Fruit fly (Drosophila melanogaster) ovary, adult (tissue): ENCODE data around the gene Inx5.

ENCODE experiments used
- CG17801 ChIP-seq: fragments of 200-800 bp; optimal IDR thresholded peaks from 2 replicates; lab custom pipeline; 2019; ENCODE audit warnings: missing biosample characterization, mild to moderate bottlenecking, missing genetic modification characterization, moderate library complexity; ENCODE audit not compliant: partially characterized antibody

Gene Inx5

DNA sequence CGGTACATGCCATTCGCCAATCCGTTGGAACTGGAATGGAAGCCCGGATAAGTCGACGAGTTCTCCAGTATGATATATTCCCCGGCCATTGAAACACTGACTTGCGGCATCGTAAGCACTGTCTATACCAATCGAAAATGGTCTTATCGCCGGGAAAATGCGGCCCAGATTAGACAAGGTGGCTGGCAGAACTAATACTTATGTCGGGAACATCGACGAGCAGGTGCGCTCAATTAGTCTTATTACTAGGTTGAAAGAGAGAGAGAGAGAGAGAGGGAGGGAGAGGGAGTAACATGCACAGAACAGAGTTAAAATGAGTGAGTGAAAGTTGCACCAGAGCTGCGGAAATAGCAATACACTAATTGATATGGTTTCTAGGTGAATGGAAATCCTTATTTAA is 43.5 kb downstream of the Inx5 start, which contains the start of gene tgy:
tgy (minus strand) TSS at position 101 of the 400 bp plus-strand sequence.
- no peak for TF ChIP-seq CG17801 (GFP tag; lab: Kevin White, UChicago)

DNA sequence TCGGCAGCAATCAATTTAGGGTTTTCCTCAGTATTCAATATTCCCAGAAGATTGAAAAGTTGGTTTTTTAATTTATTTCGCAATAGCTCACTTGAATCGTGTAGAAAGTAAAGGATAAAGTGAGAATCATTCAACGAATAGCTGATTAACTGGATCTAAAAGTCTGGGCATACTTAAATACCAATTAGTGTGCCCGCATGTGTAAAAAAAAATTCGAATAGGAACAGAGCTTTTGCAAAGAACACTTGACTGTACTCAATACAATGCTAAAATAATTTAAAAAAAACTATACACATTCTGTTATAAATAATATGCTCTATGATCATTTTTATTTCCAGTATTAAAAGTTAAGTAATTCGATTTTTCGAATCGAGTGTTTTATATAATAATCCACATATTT is 46.4 kb downstream of the Inx5 start, which contains the start of gene CG15882:
CG15882 (minus strand) TSS at position 101 of the 400 bp plus-strand sequence.
- no peak for TF ChIP-seq CG17801 (GFP tag; lab: Kevin White, UChicago)

DNA sequence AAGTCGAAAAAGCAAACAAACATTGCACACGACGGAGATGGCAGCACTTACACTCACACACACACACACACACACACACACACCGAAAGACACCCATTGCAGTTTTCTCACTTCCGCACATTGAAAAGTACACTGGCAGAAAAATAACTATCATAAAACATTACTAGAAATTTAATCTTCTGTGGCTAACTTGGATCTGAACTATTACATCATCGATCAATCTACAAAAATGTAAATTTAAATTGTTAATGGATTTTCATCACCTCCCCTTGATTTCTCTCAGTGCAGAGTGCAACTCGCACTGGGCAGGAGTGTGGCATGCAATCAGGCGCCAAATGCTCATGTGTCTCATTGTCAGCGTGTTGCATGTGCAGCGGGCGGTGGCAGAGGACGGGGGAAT is 50.3 kb downstream of the Inx5 start:
- no peak for TF ChIP-seq CG17801 (GFP tag; lab: Kevin White, UChicago)
